Fruit fly (Drosophila melanogaster): ENCODE results near the gene Itgbn.

Gene Itgbn

dm6 chr2L:21039569-21040159, 13.2 kb upstream of the Itgbn start (continued):
- TF ChIP-seq ro (GFP tag; IDR thresholded peaks at IDR 0.05) (no peak), Oli (tag; optimal IDR thresholded peaks at IDR 0.05) (no peak), Sox102F (GFP tag; optimal IDR thresholded peaks at IDR 0.05) (no peak), dm (GFP tag; optimal IDR thresholded peaks at IDR 0.05) (no peak), exex (tag; optimal IDR thresholded peaks at IDR 0.05) (peak; percentile 8), zfh2 (GFP tag; optimal IDR thresholded peaks at IDR 0.05) (no peak), CG6175 (GFP tag; IDR thresholded peaks at IDR 0.05) (no peak), CG15073 (GFP tag; optimal IDR thresholded peaks at IDR 0.05) (no peak), jing (GFP tag; optimal IDR thresholded peaks at IDR 0.05) (no peak), az2 (GFP tag; optimal IDR thresholded peaks at IDR 0.05) (no peak), Dref (GFP tag; IDR thresholded peaks at IDR 0.05) (no peak), BEAF-32 (GFP tag; optimal IDR thresholded peaks at IDR 0.05) (no peak), CG17359 (tag; optimal IDR thresholded peaks at IDR 0.05) (no peak), crp (GFP tag; optimal IDR thresholded peaks at IDR 0.05) (no peak), BtbVII (GFP tag; optimal IDR thresholded peaks at IDR 0.05) (no peak), CG14860 (GFP tag; IDR thresholded peaks at IDR 0.05; ENCODE audit: partially characterized antibody) (no peak), CG18764 (GFP tag; optimal IDR thresholded peaks at IDR 0.05) (no peak), pnt (GFP tag; optimal IDR thresholded peaks at IDR 0.05) (no peak), Max (GFP tag; optimal IDR thresholded peaks at IDR 0.05) (no peak), ssp (GFP tag; IDR thresholded peaks at IDR 0.05) (no peak), Antp (GFP tag; optimal IDR thresholded peaks at IDR 0.05) (no peak), CG4282 (GFP tag; optimal IDR thresholded peaks at IDR 0.05) (no peak), CG31365 (tag; optimal IDR thresholded peaks at IDR 0.05) (no peak), ATbp (GFP tag; optimal IDR thresholded peaks at IDR 0.05) (no peak), CG34422 (GFP tag; IDR thresholded peaks at IDR 0.05) (no peak), CG31388 (GFP tag; optimal IDR thresholded peaks at IDR 0.05) (no peak), MTF-1 (GFP tag; optimal IDR thresholded peaks at IDR 0.05; ENCODE audit: borderline replicate concordance) (no peak), run (tag; optimal IDR thresholded peaks at IDR 0.05) (no peak), peb (GFP tag; IDR thresholded peaks at IDR 0.05) (no peak), CG10267 (tag; optimal IDR thresholded peaks at IDR 0.05) (no peak), Ets97D (GFP tag; optimal IDR thresholded peaks at IDR 0.05) (no peak), bowl (GFP tag; IDR thresholded peaks at IDR 0.05) (no peak), Vsx1 (GFP tag; optimal IDR thresholded peaks at IDR 0.05) (no peak), Lhr (GFP tag; optimal IDR thresholded peaks at IDR 0.05) (no peak), CG1024 (GFP tag; IDR thresholded peaks at IDR 0.05) (no peak), CG2202 (tag; optimal IDR thresholded peaks at IDR 0.05) (no peak), CG1233 (GFP tag; optimal IDR thresholded peaks at IDR 0.05) (peak; percentile 13), grn (GFP tag; optimal IDR thresholded peaks at IDR 0.05) (peak; percentile 28), ab (GFP tag; optimal IDR thresholded peaks at IDR 0.05) (no peak), CG3407 (GFP tag; optimal IDR thresholded peaks at IDR 0.05) (no peak), tll (GFP tag; optimal IDR thresholded peaks at IDR 0.05) (peak in 1 of 2 experiments; percentile 76), sob (GFP tag; IDR thresholded peaks at IDR 0.05) (no peak), CG6791 (GFP tag; IDR thresholded peaks at IDR 0.05; ENCODE audit: partially characterized antibody) (no peak), so (GFP tag; IDR thresholded peaks at IDR 0.05) (no peak), CG42726 (GFP tag; IDR thresholded peaks at IDR 0.05; ENCODE audit: partially characterized antibody) (no peak), CG15479 (GFP tag; optimal IDR thresholded peaks at IDR 0.05) (peak; percentile 72), inv (GFP tag; IDR thresholded peaks at IDR 0.05; ENCODE audit: partially characterized antibody) (no peak), tx (GFP tag; optimal IDR thresholded peaks at IDR 0.05) (no peak), wdn (GFP tag; IDR thresholded peaks at IDR 0.05) (no peak), CG8290 (GFP tag; optimal IDR thresholded peaks at IDR 0.05) (no peak), CG8290 (tag; optimal IDR thresholded peaks at IDR 0.05) (no peak)

Data from whole organism, embryonic.